Worm (Caenorhabditis elegans) whole organism, mixed stage, embryonic: Measurements from ENCODE around the gene Y37E11AM.2.

Source experiments
- elt-1 ChIP-seq: sonication (generic microtip); optimal IDR thresholded peaks from 2 replicates; lab custom pipeline; 2017; ENCODE audit warnings: missing genetic modification characterization, mild to moderate bottlenecking, missing compliant biosample characterization, antibody characterized with exemption, moderate library complexity, borderline replicate concordance; ENCODE audit not compliant: insufficient read depth
- ham-2 ChIP-seq: fragments of 200-800 bp; sonication (Bioruptor generic); optimal IDR thresholded peaks from 2 replicates; lab custom pipeline; 2018; ENCODE audit warnings: mild to moderate bottlenecking, missing genetic modification characterization, missing compliant biosample characterization
- nhr-28 ChIP-seq: fragments of 150-350 bp; optimal IDR thresholded peaks from 2 replicates; lab custom pipeline; 2014; ENCODE audit warnings: missing biosample characterization, missing genetic modification characterization
- unc-39 ChIP-seq: fragments of 150-350 bp; optimal IDR thresholded peaks from 2 replicates; lab custom pipeline; 2014; ENCODE audit warnings: missing biosample characterization, missing genetic modification characterization

DNA sequence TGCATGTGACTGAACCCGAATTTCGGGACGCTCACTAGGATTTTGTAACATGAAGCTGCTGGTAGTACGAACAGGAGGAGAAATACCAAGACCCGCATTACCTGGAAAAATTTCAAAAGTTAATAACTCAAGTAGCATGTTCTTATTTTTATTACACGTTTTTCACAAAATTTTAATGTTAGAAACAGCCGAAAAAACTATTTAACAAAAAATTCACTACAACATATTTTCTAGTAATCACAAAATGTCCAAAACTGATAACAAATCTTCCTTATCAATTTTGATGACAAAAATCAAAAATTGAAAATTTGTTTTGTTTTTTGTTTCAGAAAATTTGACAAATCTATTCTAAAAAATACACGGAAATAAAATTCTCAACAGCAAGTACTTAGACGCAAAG, 25.7 kb upstream of the Y37E11AM.2 start, which contains the start of gene ugt-45:
- TF ChIP-seq nhr-28 (tag; lab: Kevin White, UChicago) (no peak), unc-39 (tag; lab: Kevin White, UChicago) (no peak), elt-1 (no peak), ham-2 (GFP tag; lab: Kevin White, UChicago) (no peak)
